Worm (Caenorhabditis elegans): Measurements from ENCODE around the gene lea-1.

DNA sequence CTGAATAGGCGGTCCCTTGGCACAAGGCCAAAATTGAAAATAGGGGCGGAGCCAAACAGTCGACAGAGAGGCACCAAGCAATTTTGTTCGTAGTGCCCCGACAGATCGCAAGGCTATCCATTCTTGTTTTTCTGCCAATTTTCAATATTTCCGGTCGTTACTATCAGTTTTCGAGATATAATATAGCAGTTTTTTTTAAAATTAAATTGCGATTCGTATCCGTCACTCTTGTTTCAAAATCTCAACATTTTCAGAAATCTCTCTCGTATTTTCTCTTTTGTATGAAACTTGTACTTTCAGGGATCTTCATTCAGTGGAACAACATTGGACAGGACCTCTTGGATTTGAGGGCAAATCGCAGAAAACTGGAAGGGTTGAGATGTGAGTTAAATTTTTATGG is 25.3 kb downstream of the lea-1 start, which contains the start of gene F57A8.1:
- TF ChIP-seq ref-1 (GFP tag; conservative IDR thresholded peaks at IDR 0.05) = no peak
- no peak for TF ChIP-seq ztf-29 (GFP tag; IDR thresholded peaks at IDR 0.05)
- no peak for TF ChIP-seq ztf-23 (GFP tag; IDR thresholded peaks at IDR 0.05)
- no peak for TF ChIP-seq med-1 (GFP tag; optimal IDR thresholded peaks at IDR 0.05; ENCODE audit: insufficient read depth)

All from whole organism, midembryonic.